Worm (Caenorhabditis elegans) whole organism, L2 larva: Measurements from ENCODE around the gene T24C2.3.

Source experiments
- aly-2 ChIP-seq: fragments of 150-350 bp; optimal IDR thresholded peaks from 2 replicates; lab custom pipeline; 2014; ENCODE audit warnings: missing biosample characterization, missing genetic modification characterization
- ama-1 ChIP-seq: fragments of 150-350 bp; optimal IDR thresholded peaks from 2 replicates; lab custom pipeline; 2018; ENCODE audit warnings: inconsistent platforms
- nhr-11 ChIP-seq: fragments of 150-350 bp; optimal IDR thresholded peaks from 2 replicates; lab custom pipeline; 2014; ENCODE audit warnings: missing biosample characterization, missing genetic modification characterization
- nhr-23 ChIP-seq: fragments of 150-350 bp; optimal IDR thresholded peaks from 2 replicates; lab custom pipeline; 2014; ENCODE audit warnings: missing biosample characterization, missing genetic modification reagents, missing genetic modification characterization
- nhr-25 ChIP-seq: fragments of 150-350 bp; sonication (generic microtip); optimal IDR thresholded peaks from 3 replicates; lab custom pipeline; 2014; ENCODE audit warnings: missing biosample characterization, missing genetic modification characterization
- snpc-4 ChIP-seq: fragments of 150-350 bp; optimal IDR thresholded peaks from 2 replicates; lab custom pipeline; 2014; ENCODE audit warnings: missing biosample characterization, missing genetic modification characterization
- zag-1 ChIP-seq: fragments of 150-350 bp; optimal IDR thresholded peaks from 2 replicates; lab custom pipeline; 2014; ENCODE audit warnings: missing biosample characterization, missing genetic modification characterization
- ztf-1 ChIP-seq: fragments of 200-800 bp; sonication (Bioruptor generic); conservative IDR thresholded peaks from 2 replicates; pipeline ENCODE4 v1.3.6; 2022; ENCODE audit warnings: missing genetic modification characterization, missing compliant biosample characterization

DNA sequence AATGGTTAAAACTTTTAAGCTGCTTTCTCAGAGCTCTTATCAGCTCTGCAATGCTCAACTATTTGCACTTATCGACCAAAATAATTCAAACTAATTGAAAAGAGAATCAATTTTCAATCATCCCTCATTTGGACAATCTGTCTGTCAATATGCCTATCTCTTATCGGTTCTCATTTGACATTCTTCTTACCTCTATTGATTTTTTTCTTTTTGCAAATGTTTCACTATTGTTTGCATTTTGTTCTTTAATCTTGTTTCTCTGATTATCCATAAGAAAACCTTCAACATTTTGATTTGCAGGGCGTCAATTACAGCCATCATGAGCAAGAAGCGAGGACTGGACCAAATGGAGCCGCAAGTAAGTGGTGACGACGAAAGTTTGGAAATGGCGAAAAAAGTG is 26.8 kb upstream of the T24C2.3 start, which contains the start of gene D1025.10:
- TF ChIP-seq zag-1 (tag; lab: Kevin White, UChicago) (no peak), snpc-4 (tag; lab: Kevin White, UChicago) (no peak), nhr-23 (tag; lab: Kevin White, UChicago) (no peak), ama-1 (lab: Kevin White, UChicago) (no peak), aly-2 (no peak), nhr-11 (tag; lab: Kevin White, UChicago) (no peak), ztf-1 (GFP tag; lab: Robert Waterston, UW) (no peak), nhr-25 (tag; lab: Kevin White, UChicago) (no peak)
